Fruit fly (Drosophila melanogaster) whole organism, prepupa: ENCODE data around the gene Srx.

Experiments
- Blimp-1 ChIP-seq: fragments of 200-800 bp; sonication (Bioruptor generic); optimal IDR thresholded peaks from 3 replicates; lab custom pipeline; 2017; ENCODE audit warnings: missing biosample characterization, missing genetic modification characterization, mild to moderate bottlenecking, moderate library complexity, missing genetic modification reagents
- CG10631 ChIP-seq: fragments of 200-800 bp; sonication (Bioruptor generic); optimal IDR thresholded peaks from 2 replicates; lab custom pipeline; 2016; ENCODE audit warnings: missing biosample characterization, missing genetic modification characterization
- CG10669 ChIP-seq: fragments of 200-800 bp; sonication (Bioruptor generic); optimal IDR thresholded peaks from 3 replicates; lab custom pipeline; 2018; ENCODE audit warnings: missing biosample characterization, mild to moderate bottlenecking, missing genetic modification characterization, moderate library complexity
- CG11294 ChIP-seq: fragments of 200-800 bp; sonication (Bioruptor generic); IDR thresholded peaks from 2 replicates; pipeline ENCODE4 v1.3.6; 2022; ENCODE audit warnings: missing biosample characterization, missing genetic modification characterization
- CG11762 ChIP-seq: fragments of 200-800 bp; sonication (Bioruptor generic); optimal IDR thresholded peaks from 3 replicates; lab custom pipeline; 2016; ENCODE audit warnings: missing biosample characterization, missing genetic modification characterization; ENCODE audit not compliant: insufficient read depth
- CG11902 ChIP-seq: fragments of 200-800 bp; sonication (Bioruptor generic); optimal IDR thresholded peaks from 3 replicates; lab custom pipeline; 2016; ENCODE audit warnings: missing biosample characterization, missing genetic modification characterization
- CG15336 ChIP-seq: fragments of 200-800 bp; sonication (Bioruptor generic); IDR thresholded peaks from 2 replicates; pipeline ENCODE4 v1.3.6; 2022; ENCODE audit warnings: missing biosample characterization, missing genetic modification characterization
- CG1621 ChIP-seq: fragments of 200-800 bp; sonication (Bioruptor generic); optimal IDR thresholded peaks from 3 replicates; lab custom pipeline; 2018; ENCODE audit warnings: missing biosample characterization, mild to moderate bottlenecking, missing genetic modification characterization
- CG16779 ChIP-seq: fragments of 200-800 bp; sonication (Bioruptor generic); optimal IDR thresholded peaks from 3 replicates; lab custom pipeline; 2017; ENCODE audit warnings: missing biosample characterization, mild to moderate bottlenecking, missing genetic modification characterization
- CG31627 ChIP-seq: fragments of 200-800 bp; sonication (Bioruptor generic); optimal IDR thresholded peaks from 3 replicates; lab custom pipeline; 2016; ENCODE audit warnings: missing biosample characterization, missing genetic modification characterization
- CG32006 ChIP-seq: fragments of 200-800 bp; sonication (Bioruptor generic); optimal IDR thresholded peaks from 3 replicates; lab custom pipeline; 2017; ENCODE audit warnings: missing biosample characterization, mild to moderate bottlenecking, missing genetic modification characterization
- CG34406 ChIP-seq: fragments of 200-800 bp; sonication (Bioruptor generic); optimal IDR thresholded peaks from 3 replicates; lab custom pipeline; 2016; ENCODE audit warnings: missing biosample characterization, missing genetic modification characterization
- CG3919 ChIP-seq: fragments of 200-800 bp; sonication (Bioruptor generic); optimal IDR thresholded peaks from 3 replicates; lab custom pipeline; 2016; ENCODE audit warnings: missing biosample characterization, missing genetic modification characterization
- CG4318 ChIP-seq: fragments of 200-800 bp; sonication (Bioruptor generic); optimal IDR thresholded peaks from 3 replicates; lab custom pipeline; 2017; ENCODE audit warnings: missing biosample characterization, mild to moderate bottlenecking, missing genetic modification characterization
- CG6163 ChIP-seq: fragments of 200-800 bp; sonication (Bioruptor generic); IDR thresholded peaks from 3 replicates; pipeline ENCODE4 v1.3.6; 2022; ENCODE audit warnings: missing biosample characterization, missing genetic modification characterization
- CG6792 ChIP-seq: fragments of 200-800 bp; sonication (Bioruptor generic); optimal IDR thresholded peaks from 3 replicates; lab custom pipeline; 2016; ENCODE audit warnings: missing biosample characterization, missing genetic modification characterization
- CG6808 ChIP-seq: fragments of 200-800 bp; sonication (Bioruptor generic); optimal IDR thresholded peaks from 3 replicates; lab custom pipeline; 2017; ENCODE audit warnings: missing biosample characterization, missing genetic modification characterization, mild to moderate bottlenecking, moderate library complexity, missing genetic modification reagents
- CG7368 ChIP-seq: fragments of 200-800 bp; sonication (Bioruptor generic); optimal IDR thresholded peaks from 3 replicates; lab custom pipeline; 2016; ENCODE audit warnings: missing biosample characterization, missing genetic modification characterization
- CG8119 ChIP-seq: fragments of 200-800 bp; sonication (Bioruptor generic); IDR thresholded peaks from 3 replicates; pipeline ENCODE4 v1.3.6; 2022; ENCODE audit warnings: missing biosample characterization, missing genetic modification characterization
- CG8319 ChIP-seq: fragments of 200-800 bp; sonication (Bioruptor generic); optimal IDR thresholded peaks from 3 replicates; lab custom pipeline; 2016; ENCODE audit warnings: missing biosample characterization, missing genetic modification characterization
- CG9139 ChIP-seq: fragments of 200-800 bp; sonication (Bioruptor generic); optimal IDR thresholded peaks from 3 replicates; lab custom pipeline; 2017; ENCODE audit warnings: missing biosample characterization, mild to moderate bottlenecking, missing genetic modification characterization
- Hr38 ChIP-seq: sonication (Bioruptor generic); optimal IDR thresholded peaks from 2 replicates; lab custom pipeline; 2016; ENCODE audit warnings: missing biosample characterization, missing genetic modification characterization
- Hr4 ChIP-seq: fragments of 200-800 bp; sonication (Bioruptor generic); optimal IDR thresholded peaks from 3 replicates; lab custom pipeline; 2016; ENCODE audit warnings: missing biosample characterization, missing genetic modification characterization
- Lpt ChIP-seq: fragments of 200-800 bp; sonication (Bioruptor generic); optimal IDR thresholded peaks from 3 replicates; lab custom pipeline; 2016; ENCODE audit warnings: missing biosample characterization, missing genetic modification characterization
- OdsH ChIP-seq: fragments of 200-800 bp; sonication (Bioruptor generic); optimal IDR thresholded peaks from 3 replicates; lab custom pipeline; 2016; ENCODE audit warnings: missing biosample characterization, missing genetic modification characterization
- Smox ChIP-seq: fragments of 200-800 bp; sonication (Bioruptor generic); optimal IDR thresholded peaks from 3 replicates; lab custom pipeline; 2016; ENCODE audit warnings: missing biosample characterization, missing genetic modification characterization
- Sox102F ChIP-seq: fragments of 200-800 bp; sonication (Bioruptor generic); optimal IDR thresholded peaks from 2 replicates; lab custom pipeline; 2016; ENCODE audit warnings: missing biosample characterization, mild to moderate bottlenecking, missing genetic modification characterization
- Sox14 ChIP-seq: fragments of 200-800 bp; sonication (Bioruptor generic); optimal IDR thresholded peaks from 3 replicates; lab custom pipeline; 2016; ENCODE audit warnings: missing biosample characterization, missing genetic modification characterization
- Sox15 ChIP-seq: fragments of 200-800 bp; sonication (Bioruptor generic); optimal IDR thresholded peaks from 3 replicates; lab custom pipeline; 2016; ENCODE audit warnings: missing biosample characterization, missing genetic modification characterization
- achi ChIP-seq: fragments of 200-800 bp; sonication (Bioruptor generic); optimal IDR thresholded peaks from 3 replicates; lab custom pipeline; 2016; ENCODE audit warnings: missing biosample characterization, missing genetic modification characterization
- cyc ChIP-seq: fragments of 200-800 bp; sonication (Bioruptor generic); optimal IDR thresholded peaks from 3 replicates; lab custom pipeline; 2016; ENCODE audit warnings: missing biosample characterization, missing genetic modification characterization
- eg ChIP-seq: fragments of 200-800 bp; sonication (Bioruptor generic); IDR thresholded peaks from 3 replicates; pipeline ENCODE4 v1.3.6; 2022; ENCODE audit warnings: missing biosample characterization, missing genetic modification characterization
- esn ChIP-seq: fragments of 200-800 bp; sonication (Bioruptor generic); optimal IDR thresholded peaks from 2 replicates; lab custom pipeline; 2016; ENCODE audit warnings: missing biosample characterization, mild to moderate bottlenecking, missing genetic modification characterization, moderate library complexity
- lz ChIP-seq: fragments of 200-800 bp; sonication (Bioruptor generic); optimal IDR thresholded peaks from 3 replicates; lab custom pipeline; 2016; ENCODE audit warnings: missing biosample characterization, missing genetic modification characterization
- net ChIP-seq: fragments of 200-800 bp; sonication (Bioruptor generic); optimal IDR thresholded peaks from 3 replicates; lab custom pipeline; 2016; ENCODE audit warnings: missing biosample characterization, missing genetic modification characterization
- pdm3 ChIP-seq: fragments of 200-800 bp; sonication (Bioruptor generic); optimal IDR thresholded peaks from 3 replicates; lab custom pipeline; 2016; ENCODE audit warnings: missing biosample characterization, missing genetic modification characterization
- salr ChIP-seq, 2 experiments: fragments of 200-800 bp; sonication (Bioruptor generic); optimal IDR thresholded peaks; 3 replicates each; lab custom pipeline; 2016 to 2018; ENCODE audit warnings: missing biosample characterization in 2 of 2, missing genetic modification characterization in 2 of 2, mild to moderate bottlenecking in 1 of 2
- ss ChIP-seq, 2 experiments: fragments of 200-800 bp; sonication (Bioruptor generic); optimal IDR thresholded peaks; 2 replicates in 1 of 2; 3 replicates in 1 of 2; lab custom pipeline; 2017 to 2018; ENCODE audit warnings: mild to moderate bottlenecking in 2 of 2, missing biosample characterization in 2 of 2, missing genetic modification characterization in 2 of 2, moderate library complexity in 1 of 2
- svp ChIP-seq: fragments of 200-800 bp; sonication (Bioruptor generic); peaks from one replicate; lab custom pipeline; 2016; ENCODE audit warnings: missing biosample characterization, missing genetic modification characterization
- topi ChIP-seq: fragments of 200-800 bp; sonication (Bioruptor generic); optimal IDR thresholded peaks from 3 replicates; lab custom pipeline; 2016; ENCODE audit warnings: missing biosample characterization, missing genetic modification characterization
- vri ChIP-seq: fragments of 200-800 bp; sonication (Bioruptor generic); optimal IDR thresholded peaks from 3 replicates; lab custom pipeline; 2016; ENCODE audit warnings: missing biosample characterization, mild to moderate bottlenecking, missing genetic modification characterization

Gene Srx

DNA sequence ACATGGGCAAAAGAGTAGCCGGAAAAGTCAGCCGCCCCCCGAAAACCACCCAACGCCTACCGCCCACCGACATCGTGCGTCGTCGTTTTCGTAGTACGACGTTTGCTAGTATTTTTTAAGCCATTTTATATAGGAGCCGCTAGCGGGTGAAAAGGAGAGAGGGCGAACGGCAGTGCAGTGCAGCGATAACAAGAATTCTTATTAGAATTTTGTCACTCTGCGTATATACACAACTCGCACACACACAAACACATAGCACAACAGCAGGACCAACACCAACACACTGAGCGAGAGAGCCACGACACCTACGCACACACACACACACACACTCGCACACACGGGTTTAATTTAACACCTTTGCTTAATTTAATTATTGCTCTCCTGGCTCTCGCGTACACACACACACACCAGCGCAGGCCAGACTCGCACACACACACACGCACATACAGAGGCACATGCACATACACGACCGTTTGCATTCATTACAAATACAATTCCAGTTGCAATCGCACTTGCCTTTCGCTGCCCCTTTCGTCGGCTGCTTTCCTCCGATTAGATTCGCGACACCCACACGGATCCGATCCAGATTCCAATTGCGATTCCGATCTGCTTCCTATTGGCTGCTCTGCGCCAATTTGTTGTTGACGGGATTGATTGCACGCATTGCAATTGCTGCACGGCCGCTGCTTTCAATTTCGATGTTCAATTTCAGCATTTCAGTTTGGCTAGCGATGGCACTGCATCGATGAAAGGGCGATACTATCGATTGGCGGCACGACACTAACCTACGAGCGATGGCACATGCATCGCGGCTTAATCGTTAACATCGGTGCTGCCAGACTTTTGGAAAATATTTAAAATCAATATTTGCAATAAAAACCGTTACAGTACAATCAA lies 29.7 kb upstream of the Srx start, which contains the start of gene Socs16D (continued):
- TF ChIP-seq net (no peak), CG31627 (GFP tag; lab: Kevin White, UChicago) (peak; percentile 32), CG7368 (GFP tag; lab: Kevin White, UChicago) (no peak), CG8119 (no peak), CG15336 (GFP tag; lab: Robert Waterston, UW) (peak; percentile 46), Hr4 (no peak), CG11902 (no peak), pdm3 (GFP tag; lab: Kevin White, UChicago) (peak; percentile 27), achi (GFP tag; lab: Kevin White, UChicago) (no peak), CG8319 (GFP tag; lab: Kevin White, UChicago) (no peak)

DNA sequence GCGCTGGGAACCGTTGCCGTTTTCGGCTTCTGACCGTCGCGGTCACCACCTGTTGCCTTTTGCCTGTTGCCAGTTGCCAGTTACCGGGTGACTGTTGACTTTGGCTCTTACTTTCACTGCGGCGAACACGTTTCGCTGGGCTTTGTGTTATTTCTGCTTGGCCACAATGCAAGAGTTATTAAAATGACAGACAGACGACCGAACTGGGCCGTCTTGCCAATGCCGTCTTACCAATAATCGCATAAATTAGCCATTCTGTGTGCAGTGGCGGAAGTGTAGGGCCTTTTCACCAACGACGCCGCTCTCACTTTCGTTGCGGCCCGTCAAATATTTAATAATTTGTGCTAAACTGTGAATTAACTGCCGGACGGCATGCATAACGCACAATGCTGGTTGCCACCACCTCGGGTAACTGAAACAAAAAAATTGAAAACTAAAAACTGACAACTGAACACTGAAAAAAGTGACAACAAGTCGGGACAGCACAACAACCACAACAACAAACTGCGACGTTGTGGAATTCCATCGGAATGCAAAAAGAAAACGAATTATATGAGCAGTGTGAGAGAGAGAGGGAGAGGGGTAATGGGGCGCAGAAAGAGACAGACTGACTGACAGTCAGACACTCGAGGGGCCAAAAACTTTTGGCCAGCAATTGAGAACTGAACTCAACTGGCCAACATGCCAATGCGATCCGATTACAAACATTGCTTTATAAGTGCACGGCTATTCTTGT lies 28.3 kb upstream of the Srx start:
- TF ChIP-seq CG9139 (GFP tag; lab: Kevin White, UChicago) = no peak
- peak; percentile 65 for TF ChIP-seq Blimp-1 (GFP tag; lab: Kevin White, UChicago)

DNA sequence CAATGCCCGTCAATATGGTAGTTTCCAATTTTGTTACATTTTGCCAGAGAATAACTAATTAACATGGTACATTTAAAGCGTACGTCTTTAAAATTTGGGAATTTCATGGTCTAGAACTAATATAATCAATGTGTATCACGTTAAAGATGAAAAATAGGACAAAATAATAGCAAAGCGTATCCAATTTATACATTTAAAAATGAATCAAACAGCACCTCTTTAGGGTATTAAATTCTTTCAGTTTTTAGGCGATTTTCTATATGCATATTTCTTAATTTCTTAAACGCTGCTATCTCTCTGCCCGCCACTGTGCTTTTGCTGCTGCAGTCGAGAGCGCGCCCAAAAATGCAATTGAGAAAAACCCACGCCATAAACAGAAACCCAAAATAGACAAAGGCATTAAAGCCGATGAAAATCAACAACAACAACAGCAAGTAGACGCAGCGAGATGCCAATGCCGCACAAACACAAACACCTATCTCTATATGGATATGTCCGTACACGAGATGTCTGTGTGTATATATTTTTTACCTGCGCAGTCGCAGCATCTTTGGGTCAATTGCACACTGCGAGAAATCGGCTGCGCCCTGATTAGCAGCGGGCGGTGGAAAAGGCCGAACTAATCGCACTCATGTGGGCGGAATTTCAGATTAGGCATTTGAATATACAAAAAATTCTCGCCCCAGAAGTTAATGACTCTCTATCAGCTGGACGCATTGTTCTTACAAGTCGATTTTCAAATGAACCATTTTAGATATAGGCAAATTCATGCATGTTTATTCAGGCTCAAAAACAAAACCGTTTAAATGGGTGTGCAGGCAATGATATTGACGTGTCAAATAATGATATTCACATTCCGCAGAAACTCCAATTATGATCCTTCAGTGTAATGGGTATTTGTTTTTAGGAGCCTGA lies 27.4 kb upstream of the Srx start:
- peak; percentile 16 for TF ChIP-seq Lpt (GFP tag; lab: Kevin White, UChicago)
- TF ChIP-seq CG32006 (GFP tag; lab: Kevin White, UChicago) = peak; percentile 82
- TF ChIP-seq Smox (GFP tag; lab: Kevin White, UChicago) = peak; percentile 26
- no peak for TF ChIP-seq vri
- peak in 1 of 2 experiments; percentile 51 for TF ChIP-seq salr (GFP tag; optimal IDR thresholded peaks at IDR 0.05; lab: Kevin White, UChicago)
- no peak for TF ChIP-seq Hr38 (GFP tag; lab: Kevin White, UChicago)
- peak; percentile 50 for TF ChIP-seq CG16779 (tag; lab: Kevin White, UChicago)
- TF ChIP-seq CG6163 = peak; percentile 15
- peak; percentile 10 for TF ChIP-seq cyc (GFP tag; lab: Kevin White, UChicago)
- peak; percentile 77 for TF ChIP-seq CG8119
- TF ChIP-seq CG10669 (GFP tag; lab: Kevin White, UChicago) = peak; percentile 49
- TF ChIP-seq pdm3 (GFP tag; lab: Kevin White, UChicago) = peak; percentile 34
- peak; percentile 21 to 60 for TF ChIP-seq ss (GFP tag; optimal IDR thresholded peaks at IDR 0.05; lab: Kevin White, UChicago)
- TF ChIP-seq Sox14 (GFP tag; lab: Kevin White, UChicago) = peak; percentile 46
- peak; percentile 61; the same call in 2 of the 3 replicates for TF ChIP-seq eg (GFP tag; lab: Robert Waterston, UW)
- peak; percentile 44 for TF ChIP-seq CG11762 (GFP tag; lab: Kevin White, UChicago)
- TF ChIP-seq CG11902 = peak; percentile 15
- TF ChIP-seq CG15336 (GFP tag; lab: Robert Waterston, UW) = peak; percentile 80
- TF ChIP-seq CG3919 (GFP tag; lab: Kevin White, UChicago) = peak; percentile 57
- peak; percentile 68 for TF ChIP-seq Hr4
- no peak for TF ChIP-seq Blimp-1 (GFP tag; lab: Kevin White, UChicago)
- TF ChIP-seq OdsH (GFP tag; lab: Kevin White, UChicago) = peak; percentile 84
- TF ChIP-seq CG4318 (GFP tag; lab: Kevin White, UChicago) = peak; percentile 69
- TF ChIP-seq CG6792 (GFP tag; lab: Kevin White, UChicago) = peak; percentile 58
- TF ChIP-seq CG10631 (GFP tag; lab: Kevin White, UChicago) = peak; percentile 35
- peak; percentile 65 for TF ChIP-seq CG6808 (GFP tag; lab: Kevin White, UChicago)
- TF ChIP-seq CG34406 (GFP tag; lab: Kevin White, UChicago) = peak; percentile 43
- TF ChIP-seq net = peak; percentile 66
- no peak for TF ChIP-seq CG9139 (GFP tag; lab: Kevin White, UChicago)
- peak; percentile 64 for TF ChIP-seq svp (GFP tag; lab: Kevin White, UChicago)
- TF ChIP-seq Sox102F = peak; percentile 28
- peak; percentile 37 for TF ChIP-seq CG1621
- peak; percentile 60 for TF ChIP-seq topi
- TF ChIP-seq CG11294 (GFP tag; lab: Robert Waterston, UW) = 0 out of 2 replicates have a peak, but pooled peaks have one; percentile 32
- TF ChIP-seq lz (GFP tag; lab: Kevin White, UChicago) = peak; percentile 29
- peak; percentile 47 for TF ChIP-seq Sox15 (GFP tag; lab: Kevin White, UChicago)
- peak; percentile 41 for TF ChIP-seq esn (GFP tag; lab: Kevin White, UChicago)
